Worm (Caenorhabditis elegans): Measurements from ENCODE around the gene far-6.

- TF ChIP-seq ama-1 (optimal IDR thresholded peaks at IDR 0.05) (no peak), elt-1 (tag; optimal IDR thresholded peaks at IDR 0.05) (no peak)
Measured at ce11 chrIV:13304786-13305185, 23.4 kb upstream of the far-6 start.
